Fruit fly (Drosophila melanogaster) whole organism, embryonic: ENCODE data around the gene LanB1.

Source experiments
- Asciz ChIP-seq: fragments of 200-800 bp; sonication (Bioruptor generic); optimal IDR thresholded peaks from 2 replicates; lab custom pipeline; 2017; ENCODE audit warnings: missing biosample characterization, mild to moderate bottlenecking, missing genetic modification characterization, missing genetic modification reagents
- Atf3 ChIP-seq: fragments of 200-800 bp; sonication (Bioruptor generic); optimal IDR thresholded peaks from 3 replicates; lab custom pipeline; 2016; ENCODE audit warnings: missing biosample characterization, missing genetic modification characterization
- CG10267 ChIP-seq: fragments of 200-800 bp; sonication (Bioruptor generic); optimal IDR thresholded peaks from 2 replicates; lab custom pipeline; 2018; ENCODE audit warnings: missing biosample characterization, mild to moderate bottlenecking, missing genetic modification characterization, moderate library complexity
- CG10431 ChIP-seq: fragments of 200-800 bp; sonication (Bioruptor generic); optimal IDR thresholded peaks from 3 replicates; lab custom pipeline; 2018; ENCODE audit warnings: missing biosample characterization, mild to moderate bottlenecking, missing genetic modification characterization
- CG13296 ChIP-seq: fragments of 200-800 bp; sonication (Bioruptor generic); optimal IDR thresholded peaks from 3 replicates; lab custom pipeline; 2018; ENCODE audit warnings: missing biosample characterization, mild to moderate bottlenecking, missing genetic modification characterization
- CG13894 ChIP-seq: fragments of 200-800 bp; sonication (Bioruptor generic); optimal IDR thresholded peaks from 3 replicates; lab custom pipeline; 2018; ENCODE audit warnings: missing biosample characterization, mild to moderate bottlenecking, missing genetic modification characterization, moderate library complexity
- CG1647 ChIP-seq: fragments of 200-800 bp; sonication (Bioruptor generic); optimal IDR thresholded peaks from 3 replicates; lab custom pipeline; 2016; ENCODE audit warnings: missing biosample characterization, missing genetic modification characterization
- CG17385 ChIP-seq: fragments of 200-800 bp; sonication (Bioruptor generic); optimal IDR thresholded peaks from 3 replicates; lab custom pipeline; 2018; ENCODE audit warnings: missing biosample characterization, mild to moderate bottlenecking, missing genetic modification characterization
- CG17829 ChIP-seq: fragments of 200-800 bp; optimal IDR thresholded peaks from 2 replicates; lab custom pipeline; 2019; ENCODE audit warnings: missing biosample characterization, mild to moderate bottlenecking, missing genetic modification characterization, moderate library complexity
- CG17912 ChIP-seq: fragments of 200-800 bp; sonication (Bioruptor generic); optimal IDR thresholded peaks from 2 replicates; lab custom pipeline; 2018; ENCODE audit warnings: missing biosample characterization, mild to moderate bottlenecking, missing genetic modification characterization
- CG18262 ChIP-seq: fragments of 200-800 bp; optimal IDR thresholded peaks from 3 replicates; lab custom pipeline; 2019; ENCODE audit warnings: missing biosample characterization, mild to moderate bottlenecking, missing genetic modification characterization, moderate library complexity
- CG18476 ChIP-seq: fragments of 200-800 bp; sonication (Bioruptor generic); optimal IDR thresholded peaks from 2 replicates; lab custom pipeline; 2016; ENCODE audit warnings: missing biosample characterization, mild to moderate bottlenecking, missing genetic modification characterization
- CG18599 ChIP-seq: fragments of 200-800 bp; sonication (Bioruptor generic); optimal IDR thresholded peaks from 3 replicates; lab custom pipeline; 2017; ENCODE audit warnings: missing biosample characterization, missing genetic modification characterization, mild to moderate bottlenecking, moderate library complexity, missing genetic modification reagents
- CG34224 ChIP-seq: fragments of 200-800 bp; sonication (Bioruptor generic); IDR thresholded peaks from 3 replicates; pipeline ENCODE4 v1.3.6; 2022; ENCODE audit warnings: missing biosample characterization, missing genetic modification characterization; ENCODE audit not compliant: partially characterized antibody
- CG42726 ChIP-seq: fragments of 200-800 bp; sonication (Bioruptor generic); IDR thresholded peaks from 2 replicates; pipeline ENCODE4 v1.3.6; 2022; ENCODE audit warnings: missing biosample characterization, missing genetic modification characterization; ENCODE audit not compliant: partially characterized antibody
- CG6654 ChIP-seq: fragments of 200-800 bp; sonication (Bioruptor generic); optimal IDR thresholded peaks from 2 replicates; lab custom pipeline; 2017; ENCODE audit warnings: missing biosample characterization, mild to moderate bottlenecking, missing genetic modification characterization
- CG6813 ChIP-seq: fragments of 200-800 bp; sonication (Bioruptor generic); optimal IDR thresholded peaks from 2 replicates; lab custom pipeline; 2017; ENCODE audit warnings: missing biosample characterization, missing genetic modification characterization, mild to moderate bottlenecking, moderate library complexity, missing genetic modification reagents
- CG8359 ChIP-seq: fragments of 200-800 bp; sonication (Bioruptor generic); optimal IDR thresholded peaks from 2 replicates; lab custom pipeline; 2017; ENCODE audit warnings: missing biosample characterization, mild to moderate bottlenecking, missing genetic modification characterization, borderline replicate concordance
- CG9797 ChIP-seq: fragments of 200-800 bp; sonication (Bioruptor generic); optimal IDR thresholded peaks from 3 replicates; lab custom pipeline; 2018; ENCODE audit warnings: missing biosample characterization, mild to moderate bottlenecking, missing genetic modification characterization
- CrebB ChIP-seq: fragments of 200-800 bp; sonication (Bioruptor generic); optimal IDR thresholded peaks from 3 replicates; lab custom pipeline; 2018; ENCODE audit warnings: missing biosample characterization, mild to moderate bottlenecking, missing genetic modification characterization
- D ChIP-seq, 2 experiments: fragments of 200-800 bp in 1 of 2; fragments of >200 bp in 1 of 2; sonication (Bioruptor generic) in 1 of 2; optimal IDR thresholded peaks; 2 replicates in 1 of 2; 3 replicates in 1 of 2; lab custom pipeline; 2017; ENCODE audit warnings: mild to moderate bottlenecking in 1 of 2, missing biosample characterization in 1 of 2, missing genetic modification characterization in 1 of 2, missing genetic modification reagents in 1 of 2
- D19B ChIP-seq: fragments of 200-800 bp; sonication (Bioruptor generic); optimal IDR thresholded peaks from 2 replicates; lab custom pipeline; 2017; ENCODE audit warnings: missing biosample characterization, mild to moderate bottlenecking, missing genetic modification characterization
- Drgx ChIP-seq: fragments of 200-800 bp; sonication (Bioruptor generic); IDR thresholded peaks from 2 replicates; pipeline ENCODE4 v1.3.6; 2022; ENCODE audit warnings: missing biosample characterization, missing genetic modification characterization
- ERR ChIP-seq: fragments of 200-800 bp; sonication (Bioruptor generic); optimal IDR thresholded peaks from 2 replicates; lab custom pipeline; 2016; ENCODE audit warnings: missing biosample characterization, missing genetic modification characterization
- Gsc ChIP-seq: fragments of 200-800 bp; sonication (Bioruptor generic); IDR thresholded peaks from 2 replicates; pipeline ENCODE4 v1.3.6; 2022; ENCODE audit warnings: missing biosample characterization, missing genetic modification characterization
- HLH4C ChIP-seq: fragments of 200-800 bp; sonication (Bioruptor generic); IDR thresholded peaks from 3 replicates; pipeline ENCODE4 v1.3.6; 2022; ENCODE audit warnings: missing biosample characterization, missing genetic modification characterization; ENCODE audit not compliant: partially characterized antibody
- Max ChIP-seq: fragments of 200-800 bp; sonication (Bioruptor generic); optimal IDR thresholded peaks from 2 replicates; lab custom pipeline; 2016; ENCODE audit warnings: missing biosample characterization, mild to moderate bottlenecking, missing genetic modification characterization
- Oli ChIP-seq: fragments of 200-800 bp; sonication (Bioruptor generic); optimal IDR thresholded peaks from 2 replicates; lab custom pipeline; 2018; ENCODE audit warnings: missing biosample characterization, mild to moderate bottlenecking, missing genetic modification characterization, moderate library complexity
- Spps ChIP-seq: fragments of 200-800 bp; sonication (Bioruptor generic); optimal IDR thresholded peaks from 2 replicates; lab custom pipeline; 2018; ENCODE audit warnings: missing biosample characterization, mild to moderate bottlenecking, missing genetic modification characterization
- ato ChIP-seq: fragments of 200-800 bp; sonication (Bioruptor generic); IDR thresholded peaks from 2 replicates; pipeline ENCODE4 v1.3.6; 2022; ENCODE audit warnings: missing biosample characterization, missing genetic modification characterization; ENCODE audit not compliant: partially characterized antibody
- az2 ChIP-seq: fragments of 200-800 bp; sonication (Bioruptor generic); optimal IDR thresholded peaks from 3 replicates; lab custom pipeline; 2016; ENCODE audit warnings: missing biosample characterization, missing genetic modification characterization
- caup ChIP-seq: fragments of 200-800 bp; sonication (Bioruptor generic); optimal IDR thresholded peaks from 3 replicates; lab custom pipeline; 2017; ENCODE audit warnings: missing biosample characterization, mild to moderate bottlenecking, missing genetic modification characterization, moderate library complexity; ENCODE audit not compliant: severe bottlenecking
- chif ChIP-seq, 2 experiments: fragments of 200-800 bp; sonication (Bioruptor generic); optimal IDR thresholded peaks; 3 replicates each; lab custom pipeline; 2016; ENCODE audit warnings: missing biosample characterization in 2 of 2, missing genetic modification characterization in 2 of 2
- dmrt11E ChIP-seq: fragments of 200-800 bp; sonication (Bioruptor generic); optimal IDR thresholded peaks from 3 replicates; lab custom pipeline; 2018; ENCODE audit warnings: missing biosample characterization, mild to moderate bottlenecking, missing genetic modification characterization, moderate library complexity
- dysf ChIP-seq: fragments of 200-800 bp; sonication (Bioruptor generic); IDR thresholded peaks from 3 replicates; pipeline ENCODE4 v1.3.6; 2022; ENCODE audit warnings: missing biosample characterization, missing genetic modification characterization
- esg ChIP-seq: fragments of 200-800 bp; sonication (Bioruptor generic); conservative IDR thresholded peaks from 2 replicates; pipeline ENCODE4 v1.3.6; 2022; ENCODE audit warnings: missing biosample characterization, missing genetic modification characterization
- fd96Cb ChIP-seq: fragments of 200-800 bp; sonication (Bioruptor generic); optimal IDR thresholded peaks from 2 replicates; lab custom pipeline; 2018; ENCODE audit warnings: missing biosample characterization, mild to moderate bottlenecking, missing genetic modification characterization, moderate library complexity
- gcm ChIP-seq: fragments of 200-800 bp; sonication (Bioruptor generic); optimal IDR thresholded peaks from 2 replicates; lab custom pipeline; 2019; ENCODE audit warnings: missing biosample characterization, mild to moderate bottlenecking, missing genetic modification characterization, moderate library complexity
- gfzf ChIP-seq: fragments of 200-800 bp; sonication (Bioruptor generic); optimal IDR thresholded peaks from 2 replicates; lab custom pipeline; 2016; ENCODE audit warnings: missing biosample characterization, mild to moderate bottlenecking, missing genetic modification characterization, moderate library complexity
- gsb-n ChIP-seq: fragments of 200-800 bp; sonication (Bioruptor generic); optimal IDR thresholded peaks from 3 replicates; lab custom pipeline; 2018; ENCODE audit warnings: missing biosample characterization, mild to moderate bottlenecking, missing genetic modification characterization
- gt ChIP-seq: fragments of 200-800 bp; sonication (Bioruptor generic); IDR thresholded peaks from 2 replicates; pipeline ENCODE4 v1.3.6; 2022; ENCODE audit warnings: missing biosample characterization, missing genetic modification characterization
- hkb ChIP-seq, 2 experiments: fragments of 200-800 bp in 1 of 2; fragments of >200 bp in 1 of 2; sonication (Bioruptor generic) in 1 of 2; IDR thresholded peaks in 1 of 2; optimal IDR thresholded peaks in 1 of 2; 2 replicates each; pipeline versions ENCODE4 v1.3.6 to Lab custom; 2017 to 2022; ENCODE audit warnings: missing biosample characterization in 1 of 2, missing genetic modification characterization in 1 of 2
- pb ChIP-seq: fragments of 200-800 bp; sonication (Bioruptor generic); optimal IDR thresholded peaks from 3 replicates; lab custom pipeline; 2016; ENCODE audit warnings: missing biosample characterization, missing genetic modification characterization
- scrt ChIP-seq: fragments of 200-800 bp; sonication (Bioruptor generic); optimal IDR thresholded peaks from 2 replicates; lab custom pipeline; 2018; ENCODE audit warnings: missing biosample characterization, mild to moderate bottlenecking, missing genetic modification characterization, moderate library complexity
- unpg ChIP-seq: fragments of 200-800 bp; sonication (Bioruptor generic); optimal IDR thresholded peaks from 3 replicates; lab custom pipeline; 2018; ENCODE audit warnings: missing biosample characterization, mild to moderate bottlenecking, missing genetic modification characterization, moderate library complexity
- zen2 ChIP-seq: fragments of 200-800 bp; sonication (Bioruptor generic); IDR thresholded peaks from 3 replicates; pipeline ENCODE4 v1.3.6; 2022; ENCODE audit warnings: missing biosample characterization, missing genetic modification characterization; ENCODE audit not compliant: partially characterized antibody

The LanB1 gene

dm6 chr2L:7790448-7791355, 20.5 kb upstream of the LanB1 start, which contains the start of gene CG7149 (continued):
- no peak for TF ChIP-seq D (optimal IDR thresholded peaks at IDR 0.05; lab: Kevin White, UChicago)
- no peak for TF ChIP-seq D (GFP tag; optimal IDR thresholded peaks at IDR 0.05; lab: Kevin White, UChicago)
- TF ChIP-seq esg (GFP tag; lab: Robert Waterston, UW) = no peak
- peak in 1 of 2 experiments; percentile 21 for TF ChIP-seq chif (GFP tag; optimal IDR thresholded peaks at IDR 0.05; lab: Kevin White, UChicago)
- TF ChIP-seq CG17912 (GFP tag; lab: Kevin White, UChicago) = no peak
- TF ChIP-seq CG17385 = peak; percentile 83
- TF ChIP-seq CG1647 = no peak
- TF ChIP-seq D19B = no peak
- no peak for TF ChIP-seq az2
- no peak for TF ChIP-seq zen2 (GFP tag; lab: Robert Waterston, UW)
- no peak for TF ChIP-seq Asciz (GFP tag; lab: Kevin White, UChicago)
- no peak for TF ChIP-seq CG42726 (GFP tag; lab: Robert Waterston, UW)
- 0 out of 3 replicates have a peak, but pooled peaks have one; percentile 7 for TF ChIP-seq HLH4C
- TF ChIP-seq CG18476 (GFP tag; lab: Kevin White, UChicago) = no peak
- TF ChIP-seq Max = no peak
- no peak for TF ChIP-seq CG13894 (tag; lab: Kevin White, UChicago)
- no peak for TF ChIP-seq Drgx (GFP tag; lab: Robert Waterston, UW)
- no peak for TF ChIP-seq caup (GFP tag; lab: Kevin White, UChicago)
- TF ChIP-seq Oli (tag; lab: Kevin White, UChicago) = no peak
- TF ChIP-seq scrt (GFP tag; lab: Kevin White, UChicago) = no peak
- TF ChIP-seq Spps (tag; lab: Kevin White, UChicago) = no peak
- TF ChIP-seq gsb-n (tag; lab: Kevin White, UChicago) = no peak
- no peak for TF ChIP-seq unpg (GFP tag; lab: Kevin White, UChicago)
- no peak for TF ChIP-seq CG9797 (GFP tag; lab: Kevin White, UChicago)
- peak; percentile 39 for TF ChIP-seq CG18599 (GFP tag; lab: Kevin White, UChicago)
- no peak for TF ChIP-seq CG34224
- no peak for TF ChIP-seq CG10431
- no peak for TF ChIP-seq hkb (optimal IDR thresholded peaks at IDR 0.05; lab: Kevin White, UChicago)
- TF ChIP-seq hkb (GFP tag; IDR thresholded peaks at IDR 0.05; lab: Robert Waterston, UW) = peak; percentile 6; the same call in 1 of the 2 replicates
- TF ChIP-seq dmrt11E (tag; lab: Kevin White, UChicago) = no peak
- TF ChIP-seq gcm (GFP tag; lab: Kevin White, UChicago) = no peak
- TF ChIP-seq ato (GFP tag; lab: Robert Waterston, UW) = no peak
- no peak for TF ChIP-seq CG10267 (tag; lab: Kevin White, UChicago)
- peak; percentile 30; the same call in 1 of the 3 replicates for TF ChIP-seq dysf (GFP tag; lab: Robert Waterston, UW)
- no peak for TF ChIP-seq fd96Cb
- no peak for TF ChIP-seq gt
- no peak for TF ChIP-seq ERR (GFP tag; lab: Kevin White, UChicago)
- TF ChIP-seq Gsc (GFP tag; lab: Robert Waterston, UW) = no peak
- TF ChIP-seq pb (GFP tag; lab: Kevin White, UChicago) = no peak
- no peak for TF ChIP-seq CrebB (tag; lab: Kevin White, UChicago)
- TF ChIP-seq gfzf (GFP tag; lab: Kevin White, UChicago) = no peak
- no peak for TF ChIP-seq CG6813 (GFP tag; lab: Kevin White, UChicago)
- TF ChIP-seq CG13296 (GFP tag; lab: Kevin White, UChicago) = no peak
- TF ChIP-seq CG17829 (tag; lab: Kevin White, UChicago) = no peak
- no peak for TF ChIP-seq CG18262 (tag; lab: Kevin White, UChicago)
- no peak for TF ChIP-seq CG8359 (GFP tag; lab: Kevin White, UChicago)
- TF ChIP-seq Atf3 (GFP tag; lab: Kevin White, UChicago) = no peak
- TF ChIP-seq CG6654 = no peak
